Fruit fly (Drosophila melanogaster): ENCODE measurements around the gene Xrp1.
A peak's percentile ranks its signal among the peaks of the same experiment; 100 is the strongest.

Xrp1 gene

DNA sequence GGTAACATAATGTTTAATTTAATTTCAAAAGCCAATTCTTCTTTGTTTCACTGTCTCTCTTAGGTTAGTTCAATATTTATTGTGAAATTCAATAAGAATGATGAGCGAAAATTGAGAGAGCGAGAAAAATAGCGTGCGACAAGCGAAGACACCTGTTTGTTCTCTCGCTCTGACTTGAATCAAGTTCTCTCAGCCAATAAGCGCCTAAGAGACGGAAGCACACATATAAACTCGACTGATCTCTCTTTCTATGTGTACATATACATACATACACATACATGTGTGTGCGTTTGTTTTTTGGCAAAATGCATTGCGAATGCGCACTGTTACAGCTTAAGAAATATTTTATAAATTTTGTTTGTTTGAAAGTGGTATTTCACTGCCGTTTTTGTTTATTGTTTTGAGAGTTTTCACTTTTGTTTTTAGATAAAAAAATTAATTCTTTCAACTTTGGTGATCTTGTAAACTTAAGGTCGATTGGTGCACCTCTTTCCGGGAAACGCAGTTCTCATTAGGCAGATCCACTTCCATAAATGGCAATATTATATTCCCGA, 8.5 kb downstream of the Xrp1 start (continued):
- no peak for TF ChIP-seq stwl (tag; optimal IDR thresholded peaks at IDR 0.05)
- TF ChIP-seq CG3065 (GFP tag; optimal IDR thresholded peaks at IDR 0.05): no peak
- TF ChIP-seq CG18764 (GFP tag; optimal IDR thresholded peaks at IDR 0.05): no peak
- peak; percentile 43 for TF ChIP-seq bigmax (GFP tag; optimal IDR thresholded peaks at IDR 0.05)
- no peak for TF ChIP-seq CG13123 (GFP tag; optimal IDR thresholded peaks at IDR 0.05)
- no peak for TF ChIP-seq Pdp1 (GFP tag; optimal IDR thresholded peaks at IDR 0.05)
- peak in 1 of 2 experiments; percentile 16 for TF ChIP-seq bsh (GFP tag; optimal IDR thresholded peaks at IDR 0.05)
- no peak for TF ChIP-seq az2 (GFP tag; optimal IDR thresholded peaks at IDR 0.05)
- no peak for TF ChIP-seq CG3407 (GFP tag; optimal IDR thresholded peaks at IDR 0.05)
- TF ChIP-seq maf-S (GFP tag; optimal IDR thresholded peaks at IDR 0.05): no peak
- no peak for TF ChIP-seq Ets65A (GFP tag)
- TF ChIP-seq CG8281 (tag; optimal IDR thresholded peaks at IDR 0.05): peak; percentile 78
- TF ChIP-seq CG10431 (GFP tag; optimal IDR thresholded peaks at IDR 0.05): no peak
- TF ChIP-seq chinmo (GFP tag; IDR thresholded peaks at IDR 0.05; ENCODE audit: partially characterized antibody): peak; percentile 45; the same call in 2 of the 4 replicates
- no peak for TF ChIP-seq Dip2 (GFP tag; IDR thresholded peaks at IDR 0.05)
- no peak for TF ChIP-seq CG2116 (GFP tag; optimal IDR thresholded peaks at IDR 0.05)
- no peak for TF ChIP-seq CG11093 (GFP tag; IDR thresholded peaks at IDR 0.05)
- no peak for TF ChIP-seq CG9727 (GFP tag; optimal IDR thresholded peaks at IDR 0.05)
- no peak for TF ChIP-seq Dbx (GFP tag; IDR thresholded peaks at IDR 0.05)
- TF ChIP-seq Fer1 (GFP tag; optimal IDR thresholded peaks at IDR 0.05): no peak
- no peak for TF ChIP-seq BEAF-32 (GFP tag; optimal IDR thresholded peaks at IDR 0.05)
- peak; percentile 45; the same call in 1 of the 2 replicates for TF ChIP-seq Atf6 (GFP tag; IDR thresholded peaks at IDR 0.05)
- no peak for TF ChIP-seq fd64A (GFP tag; optimal IDR thresholded peaks at IDR 0.05)
- TF ChIP-seq yki (optimal IDR thresholded peaks at IDR 0.05): peak; percentile 8
- no peak for TF ChIP-seq gcm2 (GFP tag; optimal IDR thresholded peaks at IDR 0.05)
- no peak for TF ChIP-seq gcm (GFP tag; optimal IDR thresholded peaks at IDR 0.05)
- no peak for TF ChIP-seq dm (GFP tag; optimal IDR thresholded peaks at IDR 0.05)
- no peak for TF ChIP-seq CG11247 (GFP tag; IDR thresholded peaks at IDR 0.05)
- no peak for TF ChIP-seq Lhr (GFP tag; optimal IDR thresholded peaks at IDR 0.05)
- peak; percentile 55; the same call in 1 of the 2 replicates for TF ChIP-seq Nf-YA (GFP tag; IDR thresholded peaks at IDR 0.05)
- no peak for TF ChIP-seq TFAM (GFP tag; optimal IDR thresholded peaks at IDR 0.05)
- TF ChIP-seq zen2 (GFP tag; IDR thresholded peaks at IDR 0.05; ENCODE audit: partially characterized antibody): no peak
- TF ChIP-seq CG10147 (GFP tag; optimal IDR thresholded peaks at IDR 0.05): no peak
- no peak for TF ChIP-seq Mes4 (GFP tag; optimal IDR thresholded peaks at IDR 0.05)
- peak; percentile 4 for TF ChIP-seq nom (GFP tag; optimal IDR thresholded peaks at IDR 0.05)
- TF ChIP-seq fd96Cb (tag; optimal IDR thresholded peaks at IDR 0.05): no peak
- no peak for TF ChIP-seq H15 (GFP tag; IDR thresholded peaks at IDR 0.05)
- TF ChIP-seq dysf (GFP tag; IDR thresholded peaks at IDR 0.05): no peak
- TF ChIP-seq Elba2 (GFP tag; optimal IDR thresholded peaks at IDR 0.05): peak; percentile 92
- no peak for TF ChIP-seq dmrt99B (tag; optimal IDR thresholded peaks at IDR 0.05)
- no peak for TF ChIP-seq Hand (GFP tag; optimal IDR thresholded peaks at IDR 0.05)
- TF ChIP-seq Dll (GFP tag; IDR thresholded peaks at IDR 0.05; ENCODE audit: partially characterized antibody): no peak
- TF ChIP-seq otp (GFP tag; IDR thresholded peaks at IDR 0.05): no peak
- peak; percentile 58 to 76 for TF ChIP-seq Trl (optimal IDR thresholded peaks at IDR 0.05)
- TF ChIP-seq Trl (GFP tag; optimal IDR thresholded peaks at IDR 0.05): no peak
- TF ChIP-seq CG12236 (GFP tag; optimal IDR thresholded peaks at IDR 0.05): no peak
- no peak for TF ChIP-seq nau (GFP tag; optimal IDR thresholded peaks at IDR 0.05)
- TF ChIP-seq CG3163 (GFP tag; optimal IDR thresholded peaks at IDR 0.05): peak; percentile 3
- peak; percentile 11 for TF ChIP-seq Sox100B (GFP tag; optimal IDR thresholded peaks at IDR 0.05)
- TF ChIP-seq Drgx (GFP tag; IDR thresholded peaks at IDR 0.05): no peak
- TF ChIP-seq slp2 (GFP tag; optimal IDR thresholded peaks at IDR 0.05): no peak

All from whole organism, embryonic.